Worm (Caenorhabditis elegans) whole organism, late embryonic: ENCODE data around the gene F53F1.4.

ENCODE experiments used
- ama-1 ChIP-seq: fragments of 150-350 bp; optimal IDR thresholded peaks from 2 replicates; lab custom pipeline; 2014
- ceh-9 ChIP-seq: sonication (generic microtip); optimal IDR thresholded peaks from 2 replicates; lab custom pipeline; 2016; ENCODE audit warnings: mild to moderate bottlenecking, missing genetic modification characterization, inconsistent platforms, missing compliant biosample characterization
- fax-1 ChIP-seq: sonication (generic microtip); optimal IDR thresholded peaks from 2 replicates; lab custom pipeline; 2016; ENCODE audit warnings: missing genotype, missing genetic modification characterization, missing compliant biosample characterization
- nhr-11 ChIP-seq: fragments of 150-350 bp; optimal IDR thresholded peaks from 2 replicates; lab custom pipeline; 2014; ENCODE audit warnings: missing biosample characterization, missing genetic modification characterization

ce11 chrV:13380178-13380577 is 30.7 kb upstream of the F53F1.4 start, which contains the start of gene ifbp-1:
- TF ChIP-seq fax-1 (tag; lab: Kevin White, UChicago), result no peak
- TF ChIP-seq nhr-11 (tag; lab: Kevin White, UChicago), result no peak
- no peak for TF ChIP-seq ama-1 (lab: Kevin White, UChicago)
- TF ChIP-seq ceh-9 (tag; lab: Kevin White, UChicago), result no peak
